Worm (Caenorhabditis elegans): ENCODE data around the gene clec-222.

DNA sequence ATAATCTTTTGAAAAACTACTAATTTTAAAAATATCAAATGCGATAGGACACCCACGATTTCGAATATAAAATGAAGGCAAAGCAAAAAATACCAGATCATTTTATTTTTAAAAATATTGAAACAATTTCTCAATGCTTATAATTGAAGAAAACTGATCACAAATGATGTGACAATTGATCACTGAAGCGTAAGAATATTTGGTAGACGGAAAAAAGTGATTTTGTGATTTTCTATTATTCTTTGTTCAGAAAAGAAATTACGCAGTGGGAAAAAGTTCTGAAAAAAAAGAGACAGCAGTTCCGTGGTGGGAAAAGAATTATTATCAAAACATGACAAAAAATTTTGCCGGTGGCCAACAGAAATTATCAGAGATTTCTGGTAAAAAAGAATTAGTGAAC is 27.5 kb downstream of the clec-222 start, which contains the start of gene T03F7.5:
- TF ChIP-seq tbx-11 (GFP tag; IDR thresholded peaks at IDR 0.05) (no peak), pes-1 (GFP tag; IDR thresholded peaks at IDR 0.05) (no peak), flt-1 (GFP tag; IDR thresholded peaks at IDR 0.05) (no peak)

Data from whole organism, early embryonic.